Fruit fly (Drosophila melanogaster) whole organism, adult: ENCODE data around the gene CG10588.

Experiments used
- CG11617 ChIP-seq: fragments of 200-800 bp; sonication (Bioruptor generic); optimal IDR thresholded peaks from 2 replicates; lab custom pipeline; 2017; ENCODE audit warnings: mild to moderate bottlenecking, missing biosample characterization, missing genetic modification reagents, missing genetic modification characterization
- CG12768 ChIP-seq: fragments of 200-800 bp; sonication (Bioruptor generic); optimal IDR thresholded peaks from 2 replicates; lab custom pipeline; 2017; ENCODE audit warnings: missing biosample characterization, missing genetic modification characterization, mild to moderate bottlenecking, moderate library complexity, missing genetic modification reagents
- CG14711 ChIP-seq: fragments of 200-800 bp; sonication (Bioruptor generic); optimal IDR thresholded peaks from 2 replicates; lab custom pipeline; 2018; ENCODE audit warnings: missing biosample characterization, mild to moderate bottlenecking, missing genetic modification characterization, moderate library complexity
- CG1620 ChIP-seq: fragments of 200-800 bp; sonication (Bioruptor generic); optimal IDR thresholded peaks from 2 replicates; lab custom pipeline; 2016; ENCODE audit warnings: missing biosample characterization, missing genetic modification characterization
- CG33017 ChIP-seq: fragments of 200-800 bp; sonication (Bioruptor generic); optimal IDR thresholded peaks from 2 replicates; lab custom pipeline; 2018; ENCODE audit warnings: missing biosample characterization, mild to moderate bottlenecking, missing genetic modification characterization, moderate library complexity
- CG5204 ChIP-seq: fragments of 200-800 bp; sonication (Bioruptor generic); optimal IDR thresholded peaks from 2 replicates; lab custom pipeline; 2016; ENCODE audit warnings: missing biosample characterization, missing genetic modification characterization
- CG7045 ChIP-seq: fragments of 200-800 bp; sonication (Bioruptor generic); optimal IDR thresholded peaks from 2 replicates; lab custom pipeline; 2017; ENCODE audit warnings: missing biosample characterization, mild to moderate bottlenecking, missing genetic modification characterization
- CG7101 ChIP-seq: fragments of 200-800 bp; sonication (Bioruptor generic); optimal IDR thresholded peaks from 2 replicates; lab custom pipeline; 2018; ENCODE audit warnings: missing biosample characterization, mild to moderate bottlenecking, missing genetic modification characterization, moderate library complexity
- Clk ChIP-seq: fragments of 200-800 bp; sonication (Bioruptor generic); optimal IDR thresholded peaks from 2 replicates; lab custom pipeline; 2017; ENCODE audit warnings: missing biosample characterization, missing genetic modification characterization
- Crg-1 ChIP-seq: fragments of 200-800 bp; sonication (Bioruptor generic); optimal IDR thresholded peaks from 2 replicates; lab custom pipeline; 2016; ENCODE audit warnings: missing biosample characterization, missing genetic modification characterization
- Hr96 ChIP-seq: fragments of 200-800 bp; sonication (Bioruptor generic); optimal IDR thresholded peaks from 2 replicates; lab custom pipeline; 2016; ENCODE audit warnings: missing biosample characterization, missing genetic modification characterization
- Mnt ChIP-seq: fragments of 200-800 bp; sonication (Bioruptor generic); optimal IDR thresholded peaks from 2 replicates; lab custom pipeline; 2016; ENCODE audit warnings: missing biosample characterization, mild to moderate bottlenecking, missing genetic modification characterization
- bab1 ChIP-seq: fragments of 200-800 bp; sonication (Bioruptor generic); optimal IDR thresholded peaks from 3 replicates; lab custom pipeline; 2019; ENCODE audit warnings: missing biosample characterization, mild to moderate bottlenecking, missing genetic modification characterization, moderate library complexity
- cic ChIP-seq: fragments of 200-800 bp; sonication (Bioruptor generic); optimal IDR thresholded peaks from 2 replicates; lab custom pipeline; 2017; ENCODE audit warnings: missing biosample characterization, mild to moderate bottlenecking, missing genetic modification characterization, moderate library complexity
- cnc ChIP-seq, 2 experiments: fragments of >200 bp; optimal IDR thresholded peaks; 2 replicates each; lab custom pipeline; 2017
- kay ChIP-seq: fragments of 200-800 bp; sonication (Bioruptor generic); peaks from one replicate; lab custom pipeline; 2016; ENCODE audit warnings: missing biosample characterization, missing genetic modification characterization, borderline replicate concordance
- ovo ChIP-seq: fragments of 200-800 bp; sonication (Bioruptor generic); optimal IDR thresholded peaks from 2 replicates; lab custom pipeline; 2016; ENCODE audit warnings: missing biosample characterization, missing genetic modification characterization
- pad ChIP-seq: fragments of 200-800 bp; sonication (Bioruptor generic); optimal IDR thresholded peaks from 3 replicates; lab custom pipeline; 2017; ENCODE audit warnings: missing biosample characterization, missing genetic modification characterization, mild to moderate bottlenecking, moderate library complexity, missing genetic modification reagents
- tj ChIP-seq: fragments of 200-800 bp; sonication (Bioruptor generic); optimal IDR thresholded peaks from 3 replicates; lab custom pipeline; 2017; ENCODE audit warnings: missing biosample characterization, mild to moderate bottlenecking, missing genetic modification characterization, moderate library complexity
- toe ChIP-seq: fragments of 200-800 bp; sonication (Bioruptor generic); optimal IDR thresholded peaks from 2 replicates; lab custom pipeline; 2016; ENCODE audit warnings: missing biosample characterization, missing genetic modification characterization

The CG10588 gene

dm6 chr3L:20932556-20932955 is 24.2 kb upstream of the CG10588 start:
- TF ChIP-seq CG5204 (GFP tag; lab: Kevin White, UChicago), result no peak

dm6 chr3L:20933706-20934105 is 23.0 kb upstream of the CG10588 start:
- TF ChIP-seq cnc (optimal IDR thresholded peaks at IDR 0.05; lab: Kevin White, UChicago) (no peak), ovo (no peak), cic (GFP tag; lab: Kevin White, UChicago) (no peak), bab1 (GFP tag; lab: Kevin White, UChicago) (no peak), CG11617 (no peak), CG14711 (tag; lab: Kevin White, UChicago) (no peak), pad (GFP tag; lab: Kevin White, UChicago) (no peak)

dm6 chr3L:20942076-20942475 is 14.7 kb upstream of the CG10588 start:
- TF ChIP-seq ovo (no peak), Crg-1 (GFP tag; lab: Kevin White, UChicago) (no peak), CG11617 (no peak), CG1620 (GFP tag; lab: Kevin White, UChicago) (no peak), pad (GFP tag; lab: Kevin White, UChicago) (no peak)

- TF ChIP-seq Hr96 (no peak), cic (GFP tag; lab: Kevin White, UChicago) (no peak), CG7045 (no peak), pad (GFP tag; lab: Kevin White, UChicago) (no peak)
These were observed 12.6 kb upstream of the CG10588 start for dm6 chr3L:20944180-20944579.

dm6 chr3L:20946054-20946453 is 10.7 kb upstream of the CG10588 start:
- TF ChIP-seq pad (GFP tag; lab: Kevin White, UChicago) (no peak), CG14711 (tag; lab: Kevin White, UChicago) (no peak), CG5204 (GFP tag; lab: Kevin White, UChicago) (no peak), CG11617 (no peak), ovo (no peak), toe (GFP tag; lab: Kevin White, UChicago) (no peak), CG1620 (GFP tag; lab: Kevin White, UChicago) (no peak), kay (GFP tag; lab: Kevin White, UChicago) (no peak), CG7045 (no peak), bab1 (GFP tag; lab: Kevin White, UChicago) (no peak)

- TF ChIP-seq CG14711 (tag; lab: Kevin White, UChicago) (no peak), ovo (no peak), CG11617 (no peak), tj (GFP tag; lab: Kevin White, UChicago) (peak; percentile 98), bab1 (GFP tag; lab: Kevin White, UChicago) (peak; percentile 22)
These were observed 9.8 kb upstream of the CG10588 start for dm6 chr3L:20946944-20947343.

dm6 chr3L:20948404-20948803 is 8.3 kb upstream of the CG10588 start:
- TF ChIP-seq pad (GFP tag; lab: Kevin White, UChicago) (no peak), CG1620 (GFP tag; lab: Kevin White, UChicago) (no peak)

dm6 chr3L:20949371-20950135 is 7.2 kb upstream of the CG10588 start, which contains the start of gene fng:
fng (minus strand) TSS chr3L:20949512.
- TF ChIP-seq bab1 (GFP tag; lab: Kevin White, UChicago), result peak; percentile 5
- no peak for TF ChIP-seq CG5204 (GFP tag; lab: Kevin White, UChicago)
- TF ChIP-seq tj (GFP tag; lab: Kevin White, UChicago), result peak; percentile 5
- TF ChIP-seq Mnt, result peak; percentile 14
- TF ChIP-seq CG7045, result no peak

- TF ChIP-seq kay (GFP tag; lab: Kevin White, UChicago) (peak; percentile 52), tj (GFP tag; lab: Kevin White, UChicago) (no peak), CG7101 (tag; lab: Kevin White, UChicago) (peak; percentile 81), CG33017 (tag; lab: Kevin White, UChicago) (peak; percentile 58), cic (GFP tag; lab: Kevin White, UChicago) (no peak), Clk (peak; percentile 1), CG11617 (peak; percentile 46), pad (GFP tag; lab: Kevin White, UChicago) (peak; percentile 38), ovo (no peak), CG5204 (GFP tag; lab: Kevin White, UChicago) (peak; percentile 59), Crg-1 (GFP tag; lab: Kevin White, UChicago) (no peak), Hr96 (peak; percentile 65), Mnt (peak; percentile 28), bab1 (GFP tag; lab: Kevin White, UChicago) (peak; percentile 8), CG7045 (peak; percentile 65), CG12768 (peak; percentile 36), toe (GFP tag; lab: Kevin White, UChicago) (peak; percentile 53), CG1620 (GFP tag; lab: Kevin White, UChicago) (no peak), CG14711 (tag; lab: Kevin White, UChicago) (peak; percentile 61), cnc (optimal IDR thresholded peaks at IDR 0.05; lab: Kevin White, UChicago) (no peak)
These were observed 6.6 kb upstream of the CG10588 start for dm6 chr3L:20950136-20950499.
